Worm (Caenorhabditis elegans) whole organism, L4 larva: Measurements from ENCODE around the gene mks-2.

ENCODE experiments used
- F44E2.7 ChIP-seq: fragments of 200-800 bp; sonication (Bioruptor generic); IDR thresholded peaks from 2 replicates; pipeline ENCODE4 v2.1.2; 2022; ENCODE audit warnings: missing genetic modification characterization, missing compliant biosample characterization
- F49E8.2 ChIP-seq: sonication (generic microtip); optimal IDR thresholded peaks from 2 replicates; lab custom pipeline; 2016; ENCODE audit warnings: missing compliant biosample characterization, mild to moderate bottlenecking, missing genetic modification characterization, borderline replicate concordance
- T26A8.4 ChIP-seq: fragments of 200-800 bp; sonication (Bioruptor generic); IDR thresholded peaks from 2 replicates; pipeline ENCODE4 v1.3.6; 2022; ENCODE audit warnings: missing genetic modification characterization, missing compliant biosample characterization
- Y105C5A.15 ChIP-seq: fragments of 200-800 bp; sonication (Bioruptor generic); IDR thresholded peaks from 2 replicates; pipeline ENCODE4 v1.3.6; 2022; ENCODE audit warnings: missing genetic modification characterization, missing compliant biosample characterization
- Y5F2A.4 ChIP-seq: fragments of 200-800 bp; sonication (Bioruptor generic); optimal IDR thresholded peaks from 2 replicates; lab custom pipeline; 2018; ENCODE audit warnings: mild to moderate bottlenecking, missing genetic modification characterization, missing compliant biosample characterization
- Y75B8A.6 ChIP-seq: fragments of 200-800 bp; sonication (Bioruptor generic); IDR thresholded peaks from 2 replicates; pipeline ENCODE4 v1.3.6; 2022; ENCODE audit warnings: missing genetic modification reagents, missing genetic modification characterization, missing compliant biosample characterization
- ZK337.2 ChIP-seq: fragments of 200-800 bp; sonication (Bioruptor generic); IDR thresholded peaks from 2 replicates; pipeline ENCODE4 v1.3.6; 2022; ENCODE audit warnings: missing genetic modification reagents, missing genetic modification characterization, missing compliant biosample characterization
- aha-1 ChIP-seq: fragments of 150-350 bp; peaks from one replicate; lab custom pipeline; 2014; ENCODE audit warnings: missing biosample characterization, missing genetic modification characterization
- ama-1 ChIP-seq: fragments of 150-350 bp; optimal IDR thresholded peaks from 2 replicates; lab custom pipeline; 2014; ENCODE audit warnings: inconsistent platforms, mixed read lengths
- ceh-32 ChIP-seq: sonication (generic microtip); optimal IDR thresholded peaks from 2 replicates; lab custom pipeline; 2016; ENCODE audit warnings: mild to moderate bottlenecking, missing genetic modification characterization, missing compliant biosample characterization; ENCODE audit not compliant: poor library complexity
- ceh-62 ChIP-seq: sonication (generic microtip); optimal IDR thresholded peaks from 2 replicates; lab custom pipeline; 2017; ENCODE audit warnings: missing biosample characterization, missing genetic modification characterization
- ceh-82 ChIP-seq: sonication (generic microtip); optimal IDR thresholded peaks from 2 replicates; lab custom pipeline; 2017; ENCODE audit warnings: missing biosample characterization, missing genetic modification characterization
- cey-2 ChIP-seq: sonication (generic microtip); optimal IDR thresholded peaks from 3 replicates; lab custom pipeline; 2017; ENCODE audit warnings: missing genetic modification characterization, mild to moderate bottlenecking, missing compliant biosample characterization, antibody characterized with exemption, borderline replicate concordance; ENCODE audit not compliant: insufficient read depth
- ctbp-1 ChIP-seq: fragments of 200-800 bp; sonication (Bioruptor generic); IDR thresholded peaks from 2 replicates; pipeline ENCODE4 v1.3.6; 2022; ENCODE audit warnings: missing genetic modification reagents, missing genetic modification characterization, missing compliant biosample characterization
- daf-16 ChIP-seq, 3 experiments: sonication (generic microtip); optimal IDR thresholded peaks; 2 replicates each; lab custom pipeline; 2016 to 2017; ENCODE audit warnings: missing genetic modification characterization in 3 of 3, missing genetic modification reagents in 3 of 3, mild to moderate bottlenecking in 2 of 3, missing compliant biosample characterization in 2 of 3, missing biosample characterization in 1 of 3, moderate library complexity in 1 of 3
- daf-19 ChIP-seq: fragments of 200-800 bp; sonication (Bioruptor generic); conservative IDR thresholded peaks from 2 replicates; pipeline ENCODE4 v1.3.6; 2022; ENCODE audit warnings: missing genetic modification characterization, missing compliant biosample characterization
- daf-8 ChIP-seq: fragments of 200-800 bp; sonication (Bioruptor generic); IDR thresholded peaks from 2 replicates; pipeline ENCODE4 v1.3.6; 2022; ENCODE audit warnings: missing genetic modification characterization, missing compliant biosample characterization
- dmd-6 ChIP-seq: fragments of 200-800 bp; sonication (Bioruptor generic); IDR thresholded peaks from 2 replicates; pipeline ENCODE4 v1.3.6; 2022; ENCODE audit warnings: missing genetic modification reagents, missing genetic modification characterization, missing compliant biosample characterization
- dmd-8 ChIP-seq: fragments of 200-800 bp; sonication (Bioruptor generic); IDR thresholded peaks from 2 replicates; pipeline ENCODE4 v1.3.6; 2022; ENCODE audit warnings: missing genetic modification characterization, missing compliant biosample characterization
- dmd-9 ChIP-seq: fragments of 200-800 bp; sonication (Bioruptor generic); IDR thresholded peaks from 2 replicates; pipeline ENCODE4 v1.3.6; 2022; ENCODE audit warnings: missing genetic modification reagents, missing genetic modification characterization, missing compliant biosample characterization
- duxl-1 ChIP-seq: sonication (generic microtip); optimal IDR thresholded peaks from 2 replicates; lab custom pipeline; 2016; ENCODE audit warnings: mild to moderate bottlenecking, missing genetic modification characterization, moderate library complexity, missing compliant biosample characterization; ENCODE audit not compliant: poor library complexity
- dve-1 ChIP-seq: sonication (generic microtip); optimal IDR thresholded peaks from 2 replicates; lab custom pipeline; 2017; ENCODE audit warnings: antibody characterized with exemption, mild to moderate bottlenecking, missing genetic modification characterization, missing compliant biosample characterization; ENCODE audit not compliant: insufficient read depth
- egl-27 ChIP-seq: sonication (generic microtip); optimal IDR thresholded peaks from 3 replicates; lab custom pipeline; 2017; ENCODE audit warnings: missing biosample characterization, missing genetic modification reagents, missing genetic modification characterization
- egl-43 ChIP-seq: fragments of 200-800 bp; sonication (Bioruptor generic); IDR thresholded peaks from 2 replicates; pipeline ENCODE4 v1.3.6; 2022; ENCODE audit warnings: missing genetic modification reagents, missing genetic modification characterization, missing compliant biosample characterization
- fkh-10 ChIP-seq: fragments of 150-350 bp; optimal IDR thresholded peaks from 2 replicates; lab custom pipeline; 2014; ENCODE audit warnings: missing biosample characterization, missing genetic modification reagents, missing genetic modification characterization
- gei-8 ChIP-seq: fragments of 200-800 bp; sonication (Bioruptor generic); optimal IDR thresholded peaks from 2 replicates; lab custom pipeline; 2018; ENCODE audit warnings: mild to moderate bottlenecking, missing genetic modification characterization, missing compliant biosample characterization
- hif-1 ChIP-seq, 2 experiments: sonication (generic microtip); optimal IDR thresholded peaks; 2 replicates each; lab custom pipeline; 2016 to 2017; ENCODE audit warnings: missing compliant biosample characterization in 2 of 2, missing genetic modification characterization in 2 of 2, missing genetic modification reagents in 2 of 2, missing genotype in 2 of 2, mild to moderate bottlenecking in 1 of 2
- hlh-11 ChIP-seq: fragments of 200-800 bp; sonication (Bioruptor generic); optimal IDR thresholded peaks from 2 replicates; lab custom pipeline; 2018; ENCODE audit warnings: mild to moderate bottlenecking, missing genetic modification characterization, missing compliant biosample characterization
- hlh-30 ChIP-seq: sonication (generic microtip); optimal IDR thresholded peaks from 2 replicates; lab custom pipeline; 2017; ENCODE audit warnings: antibody characterized with exemption, mild to moderate bottlenecking, missing genetic modification characterization, missing compliant biosample characterization; ENCODE audit not compliant: insufficient read depth
- jun-1 ChIP-seq: fragments of 150-350 bp; optimal IDR thresholded peaks from 2 replicates; lab custom pipeline; 2014; ENCODE audit warnings: missing biosample characterization, missing genetic modification reagents, missing genetic modification characterization
- lin-1 ChIP-seq: fragments of 200-800 bp; sonication (Bioruptor generic); IDR thresholded peaks from 2 replicates; pipeline ENCODE4 v1.3.6; 2022; ENCODE audit warnings: missing genetic modification reagents, missing genetic modification characterization, missing compliant biosample characterization
- lin-13 ChIP-seq: fragments of 150-350 bp; optimal IDR thresholded peaks from 2 replicates; lab custom pipeline; 2014; ENCODE audit warnings: missing biosample characterization, missing genetic modification reagents, missing genetic modification characterization
- lin-15B ChIP-seq: fragments of 150-350 bp; sonication (generic microtip); optimal IDR thresholded peaks from 3 replicates; lab custom pipeline; 2014; ENCODE audit warnings: missing biosample characterization, missing genetic modification characterization
- lin-39 ChIP-seq: fragments of 150-350 bp; optimal IDR thresholded peaks from 2 replicates; lab custom pipeline; 2014; ENCODE audit warnings: missing biosample characterization, missing genetic modification reagents, missing genetic modification characterization
- madf-9 ChIP-seq: fragments of 200-800 bp; sonication (Bioruptor generic); conservative IDR thresholded peaks from 2 replicates; pipeline ENCODE4 v1.3.6; 2022; ENCODE audit warnings: missing genetic modification reagents, missing genetic modification characterization, missing compliant biosample characterization
- mxl-3 ChIP-seq: fragments of 200-800 bp; sonication (Bioruptor generic); optimal IDR thresholded peaks from 2 replicates; lab custom pipeline; 2018; ENCODE audit warnings: mild to moderate bottlenecking, missing genetic modification characterization, missing compliant biosample characterization
- nhr-102 ChIP-seq: sonication (generic microtip); optimal IDR thresholded peaks from 2 replicates; lab custom pipeline; 2016; ENCODE audit warnings: mild to moderate bottlenecking, missing genetic modification characterization, moderate library complexity, missing compliant biosample characterization
- nhr-41 ChIP-seq: fragments of 200-800 bp; sonication (Bioruptor generic); IDR thresholded peaks from 2 replicates; pipeline ENCODE4 v1.3.6; 2022; ENCODE audit warnings: missing genetic modification reagents, missing genetic modification characterization, missing compliant biosample characterization
- nhr-6 ChIP-seq: fragments of 150-350 bp; optimal IDR thresholded peaks from 2 replicates; lab custom pipeline; 2014; ENCODE audit warnings: missing biosample characterization, missing genetic modification characterization
- pqm-1 ChIP-seq: sonication (generic microtip); optimal IDR thresholded peaks from 2 replicates; lab custom pipeline; 2017; ENCODE audit warnings: missing biosample characterization, missing genetic modification characterization
- sdz-12 ChIP-seq: fragments of 200-800 bp; sonication (Bioruptor generic); optimal IDR thresholded peaks from 2 replicates; lab custom pipeline; 2018; ENCODE audit warnings: mild to moderate bottlenecking, missing genetic modification characterization, missing compliant biosample characterization
- set-16 ChIP-seq: fragments of 200-800 bp; sonication (Bioruptor generic); IDR thresholded peaks from 2 replicates; pipeline ENCODE4 v1.3.6; 2022; ENCODE audit warnings: missing genetic modification reagents, missing genetic modification characterization, missing compliant biosample characterization
- snpc-1.2 ChIP-seq: fragments of 200-800 bp; sonication (Bioruptor generic); IDR thresholded peaks from 2 replicates; pipeline ENCODE4 v1.3.6; 2022; ENCODE audit warnings: missing genetic modification reagents, missing genetic modification characterization, missing compliant biosample characterization
- snpc-4 ChIP-seq: fragments of 150-350 bp; optimal IDR thresholded peaks from 2 replicates; lab custom pipeline; 2014; ENCODE audit warnings: missing biosample characterization, missing genetic modification characterization
- spr-3 ChIP-seq: fragments of 200-800 bp; sonication (Bioruptor generic); optimal IDR thresholded peaks from 2 replicates; lab custom pipeline; 2018; ENCODE audit warnings: mild to moderate bottlenecking, missing genetic modification characterization, missing compliant biosample characterization
- tag-97 ChIP-seq: fragments of 200-800 bp; sonication (Bioruptor generic); IDR thresholded peaks from 2 replicates; pipeline ENCODE4 v1.3.6; 2022; ENCODE audit warnings: missing genetic modification characterization, missing compliant biosample characterization
- vab-7 ChIP-seq: fragments of 200-800 bp; sonication (Bioruptor generic); IDR thresholded peaks from 2 replicates; pipeline ENCODE4 v1.3.6; 2022; ENCODE audit warnings: missing genetic modification reagents, missing genetic modification characterization, missing compliant biosample characterization
- zfp-3 ChIP-seq: fragments of 200-800 bp; sonication (Bioruptor generic); conservative IDR thresholded peaks from 2 replicates; pipeline ENCODE4 v1.3.6; 2022; ENCODE audit warnings: missing genetic modification reagents, missing genetic modification characterization, missing compliant biosample characterization
- zip-11 ChIP-seq: fragments of 200-800 bp; sonication (Bioruptor generic); IDR thresholded peaks from 2 replicates; pipeline ENCODE4 v1.3.6; 2022; ENCODE audit warnings: missing genetic modification characterization, missing compliant biosample characterization
- zip-2 ChIP-seq: fragments of 150-350 bp; optimal IDR thresholded peaks from 2 replicates; lab custom pipeline; 2014; ENCODE audit warnings: missing biosample characterization, missing genetic modification characterization

The mks-2 gene

DNA sequence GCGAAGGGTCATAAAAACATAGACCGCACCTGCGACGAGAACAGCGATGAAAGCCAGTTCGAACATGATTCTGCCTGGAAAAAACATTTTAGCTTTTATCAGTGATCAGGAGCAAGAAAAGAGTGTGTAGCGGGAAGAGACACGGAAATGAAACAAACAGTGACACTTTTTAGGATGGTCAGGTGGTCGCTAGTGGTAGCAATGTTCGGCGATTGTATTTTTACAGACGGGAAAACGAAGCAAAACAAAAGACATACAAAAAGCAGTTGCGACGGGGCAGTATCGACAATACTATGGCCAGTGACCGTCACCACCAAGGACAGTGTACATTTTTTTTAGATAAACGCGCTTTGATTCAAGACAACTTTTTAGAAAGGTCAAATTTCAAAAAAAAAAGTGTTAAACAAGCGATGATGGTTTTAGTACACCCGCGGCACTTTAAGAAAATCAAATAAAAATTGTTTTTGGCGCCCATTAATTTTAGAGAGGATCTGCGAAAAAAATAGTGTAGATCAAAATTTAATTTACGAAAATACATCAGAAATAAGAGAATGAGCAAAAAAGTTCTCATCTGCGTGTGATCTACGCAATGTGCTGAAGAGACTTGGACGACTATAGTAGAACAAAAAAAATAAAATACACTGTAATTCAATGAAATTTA lies 16.3 kb upstream of the mks-2 start, which contains the start of gene T24H7.9:
Gene T24H7.9 (minus strand): TSS at position 74 of the 661 bp plus-strand sequence.
- no peak for TF ChIP-seq pqm-1 (tag; lab: Kevin White, UChicago)
- TF ChIP-seq nhr-102 (tag; lab: Kevin White, UChicago), result no peak
- TF ChIP-seq sdz-12 (GFP tag; lab: Kevin White, UChicago), result no peak
- no peak for TF ChIP-seq ctbp-1 (GFP tag; lab: Robert Waterston, UW)
- no peak for TF ChIP-seq T26A8.4
- peak; percentile 68 for TF ChIP-seq aha-1 (tag; lab: Kevin White, UChicago)
- no peak for TF ChIP-seq Y105C5A.15
- TF ChIP-seq madf-9 (GFP tag; lab: Robert Waterston, UW), result no peak
- TF ChIP-seq dmd-8 (GFP tag; lab: Robert Waterston, UW), result no peak
- TF ChIP-seq ceh-32 (tag; lab: Kevin White, UChicago), result no peak
- no peak for TF ChIP-seq nhr-41 (GFP tag; lab: Robert Waterston, UW)
- TF ChIP-seq zip-2 (tag; lab: Kevin White, UChicago), result no peak
- TF ChIP-seq ama-1 (lab: Kevin White, UChicago), result no peak
- peak; percentile 68 for TF ChIP-seq hlh-11 (tag; lab: Kevin White, UChicago)
- TF ChIP-seq ceh-82 (tag; lab: Kevin White, UChicago), result no peak
- TF ChIP-seq spr-3 (GFP tag; lab: Kevin White, UChicago), result no peak
- no peak for TF ChIP-seq zip-11
- no peak for TF ChIP-seq nhr-6 (tag; lab: Kevin White, UChicago)
- no peak for TF ChIP-seq daf-19 (GFP tag; lab: Robert Waterston, UW)
- no peak for TF ChIP-seq lin-13 (GFP tag; lab: Kevin White, UChicago)
- 0 out of 2 replicates have a peak, but pooled peaks have one; percentile 41 for TF ChIP-seq lin-1 (GFP tag; lab: Robert Waterston, UW)
- TF ChIP-seq cey-2 (tag; lab: Kevin White, UChicago), result no peak
- TF ChIP-seq fkh-10 (GFP tag; lab: Kevin White, UChicago), result no peak
- no peak for TF ChIP-seq tag-97
- peak; percentile 37; the same call in 1 of the 2 replicates for TF ChIP-seq dmd-6 (GFP tag; lab: Robert Waterston, UW)
- no peak for TF ChIP-seq set-16
- TF ChIP-seq lin-15B (tag; lab: Kevin White, UChicago), result no peak
- TF ChIP-seq ceh-62, result no peak
- TF ChIP-seq lin-39 (tag; lab: Kevin White, UChicago), result no peak
- no peak for TF ChIP-seq snpc-4
- peak; percentile 61 for TF ChIP-seq dve-1
- no peak for TF ChIP-seq Y75B8A.6
- TF ChIP-seq Y5F2A.4 (GFP tag; lab: Kevin White, UChicago), result no peak
- TF ChIP-seq zfp-3, result no peak
- TF ChIP-seq dmd-9 (GFP tag; lab: Robert Waterston, UW), result no peak
- no peak for TF ChIP-seq gei-8
- TF ChIP-seq daf-16 (GFP tag; optimal IDR thresholded peaks at IDR 0.05; lab: Kevin White, UChicago), result no peak
- TF ChIP-seq daf-16 (tag; optimal IDR thresholded peaks at IDR 0.05; lab: Kevin White, UChicago), result peak; percentile 60
- no peak for TF ChIP-seq F49E8.2 (tag; lab: Kevin White, UChicago)
- no peak for TF ChIP-seq snpc-1.2 (GFP tag; lab: Robert Waterston, UW)
- TF ChIP-seq egl-43 (GFP tag; lab: Robert Waterston, UW), result no peak
- TF ChIP-seq vab-7 (GFP tag; lab: Robert Waterston, UW), result no peak
- TF ChIP-seq duxl-1 (tag; lab: Kevin White, UChicago), result no peak
- TF ChIP-seq hlh-30 (tag; lab: Kevin White, UChicago), result peak; percentile 66
- no peak for TF ChIP-seq ZK337.2
- TF ChIP-seq jun-1, result no peak
- no peak for TF ChIP-seq mxl-3 (GFP tag; lab: Kevin White, UChicago)
- no peak for TF ChIP-seq daf-8 (GFP tag; lab: Robert Waterston, UW)
- no peak for TF ChIP-seq egl-27
- TF ChIP-seq hif-1 (tag; optimal IDR thresholded peaks at IDR 0.05; lab: Kevin White, UChicago), result no peak
- no peak for TF ChIP-seq F44E2.7
